Worm (Caenorhabditis elegans) whole organism, L2 larva: ENCODE results near the gene erfa-1.

Experiments
- R02D3.7 ChIP-seq: fragments of 150-350 bp; optimal IDR thresholded peaks from 2 replicates; lab custom pipeline; 2014; ENCODE audit warnings: missing biosample characterization, missing genetic modification characterization
- ZK546.5 ChIP-seq: sonication (generic microtip); optimal IDR thresholded peaks from 2 replicates; lab custom pipeline; 2017; ENCODE audit warnings: missing biosample characterization, missing genetic modification characterization
- aly-2 ChIP-seq: fragments of 150-350 bp; optimal IDR thresholded peaks from 2 replicates; lab custom pipeline; 2014; ENCODE audit warnings: missing biosample characterization, missing genetic modification characterization
- egl-27 ChIP-seq: sonication (generic microtip); optimal IDR thresholded peaks from 3 replicates; lab custom pipeline; 2017; ENCODE audit warnings: missing biosample characterization, missing genetic modification reagents, missing genetic modification characterization
- lsy-2 ChIP-seq, 2 experiments: fragments of 150-350 bp in 1 of 2; sonication (generic microtip) in 1 of 2; optimal IDR thresholded peaks; 2 replicates each; lab custom pipeline; 2014 to 2017; ENCODE audit warnings: missing biosample characterization in 2 of 2, missing genetic modification characterization in 2 of 2
- skn-1 ChIP-seq: sonication (generic microtip); optimal IDR thresholded peaks from 2 replicates; lab custom pipeline; 2017; ENCODE audit warnings: missing biosample characterization, missing genetic modification characterization
- unc-62 ChIP-seq: fragments of 150-350 bp; optimal IDR thresholded peaks from 2 replicates; lab custom pipeline; 2014; ENCODE audit warnings: missing biosample characterization, missing genetic modification reagents, missing genetic modification characterization

DNA sequence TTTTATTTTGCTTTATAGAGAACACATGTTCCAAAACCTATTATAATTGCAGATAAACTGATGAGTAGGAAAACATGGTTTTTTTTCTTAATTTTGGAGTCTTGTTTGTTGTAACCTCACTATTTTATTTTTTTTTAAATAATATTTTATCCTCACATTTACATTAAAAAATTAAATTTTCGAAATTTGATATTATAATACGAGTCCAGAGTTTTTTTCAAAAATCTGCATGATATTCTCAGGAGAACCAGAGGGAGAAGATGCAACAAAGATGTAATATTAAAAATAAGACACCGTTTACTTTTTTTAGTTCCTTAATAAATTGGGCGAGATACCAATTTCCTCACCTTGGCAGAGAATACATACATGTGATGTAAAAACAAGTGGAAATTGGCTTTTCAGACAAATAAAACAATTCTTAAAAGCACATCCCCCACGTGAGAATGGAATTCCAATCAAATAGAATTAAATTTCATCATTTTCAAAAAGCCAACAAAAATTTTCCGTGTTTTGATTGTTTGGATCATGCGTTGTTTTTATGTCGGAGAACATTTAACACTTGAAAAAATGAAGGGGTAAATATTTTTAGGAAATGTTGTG is 48.2 kb upstream of the erfa-1 start:
- no peak for TF ChIP-seq R02D3.7 (tag; lab: Kevin White, UChicago)
- no peak for TF ChIP-seq ZK546.5 (tag; lab: Kevin White, UChicago)
- no peak for TF ChIP-seq lsy-2 (tag; optimal IDR thresholded peaks at IDR 0.05; lab: Kevin White, UChicago)
- TF ChIP-seq unc-62 (GFP tag; lab: Kevin White, UChicago) = no peak
- no peak for TF ChIP-seq aly-2 (tag; lab: Kevin White, UChicago)
- TF ChIP-seq skn-1 (tag; lab: Kevin White, UChicago) = no peak
- TF ChIP-seq egl-27 (tag; lab: Kevin White, UChicago) = no peak
